Worm (Caenorhabditis elegans) whole organism, early embryonic: Measurements from ENCODE around the gene fbxb-111.

Source experiments
- B0310.2 ChIP-seq: sonication (generic microtip); optimal IDR thresholded peaks from 2 replicates; lab custom pipeline; 2016; ENCODE audit warnings: mild to moderate bottlenecking, missing genetic modification characterization, missing compliant biosample characterization
- F13C5.2 ChIP-seq: sonication (generic microtip); optimal IDR thresholded peaks from 2 replicates; lab custom pipeline; 2017; ENCODE audit warnings: mild to moderate bottlenecking, missing genetic modification characterization, inconsistent platforms, missing compliant biosample characterization
- aly-1 ChIP-seq: sonication (generic microtip); optimal IDR thresholded peaks from 2 replicates; lab custom pipeline; 2016; ENCODE audit warnings: missing genetic modification characterization, missing compliant biosample characterization
- ama-1 ChIP-seq: fragments of 150-350 bp; optimal IDR thresholded peaks from 2 replicates; lab custom pipeline; 2014
- ceh-13 ChIP-seq: fragments of 200-800 bp; sonication (Bioruptor generic); optimal IDR thresholded peaks from 2 replicates; lab custom pipeline; 2018; ENCODE audit warnings: mild to moderate bottlenecking, missing genetic modification characterization, missing compliant biosample characterization
- ceh-36 ChIP-seq: sonication (generic microtip); optimal IDR thresholded peaks from 2 replicates; lab custom pipeline; 2016; ENCODE audit warnings: missing genetic modification characterization, inconsistent platforms, missing compliant biosample characterization
- ets-7 ChIP-seq: sonication (generic microtip); optimal IDR thresholded peaks from 2 replicates; lab custom pipeline; 2016; ENCODE audit warnings: missing genotype, missing genetic modification characterization, missing compliant biosample characterization
- flt-1 ChIP-seq: fragments of 200-800 bp; sonication (Bioruptor generic); IDR thresholded peaks from 2 replicates; pipeline ENCODE4 v1.3.6; 2022; ENCODE audit warnings: missing genetic modification characterization, missing compliant biosample characterization
- hmbx-1 ChIP-seq: sonication (generic microtip); optimal IDR thresholded peaks from 2 replicates; lab custom pipeline; 2016; ENCODE audit warnings: mild to moderate bottlenecking, missing genetic modification characterization, missing compliant biosample characterization
- hmg-4 ChIP-seq: fragments of 200-800 bp; sonication (Bioruptor generic); optimal IDR thresholded peaks from 2 replicates; lab custom pipeline; 2018; ENCODE audit warnings: mild to moderate bottlenecking, missing genetic modification characterization, missing compliant biosample characterization
- hnd-1 ChIP-seq: sonication (generic microtip); optimal IDR thresholded peaks from 2 replicates; lab custom pipeline; 2016; ENCODE audit warnings: missing genetic modification characterization, missing compliant biosample characterization
- pes-1 ChIP-seq: fragments of 200-800 bp; sonication (Bioruptor generic); IDR thresholded peaks from 2 replicates; pipeline ENCODE4 v1.3.6; 2022; ENCODE audit warnings: missing genetic modification reagents, missing genetic modification characterization, missing compliant biosample characterization
- scrt-1 ChIP-seq: fragments of 200-800 bp; sonication (Bioruptor generic); IDR thresholded peaks from 2 replicates; pipeline ENCODE4 v1.3.6; 2022; ENCODE audit warnings: missing genetic modification characterization, missing compliant biosample characterization
- sea-1 ChIP-seq: fragments of 200-800 bp; sonication (Bioruptor generic); conservative IDR thresholded peaks from 2 replicates; pipeline ENCODE4 v1.3.6; 2022; ENCODE audit warnings: missing genetic modification characterization, missing compliant biosample characterization
- tbx-11 ChIP-seq: fragments of 200-800 bp; sonication (Bioruptor generic); IDR thresholded peaks from 2 replicates; pipeline ENCODE4 v1.3.6; 2022; ENCODE audit warnings: missing genetic modification characterization, missing compliant biosample characterization
- tbx-37 ChIP-seq: fragments of 200-800 bp; sonication (Bioruptor generic); conservative IDR thresholded peaks from 2 replicates; pipeline ENCODE4 v1.3.6; 2022; ENCODE audit warnings: missing genetic modification reagents, missing genetic modification characterization, missing compliant biosample characterization
- tra-4 ChIP-seq: sonication (generic microtip); optimal IDR thresholded peaks from 2 replicates; lab custom pipeline; 2017; ENCODE audit warnings: missing genetic modification characterization, missing compliant biosample characterization

The fbxb-111 gene

DNA sequence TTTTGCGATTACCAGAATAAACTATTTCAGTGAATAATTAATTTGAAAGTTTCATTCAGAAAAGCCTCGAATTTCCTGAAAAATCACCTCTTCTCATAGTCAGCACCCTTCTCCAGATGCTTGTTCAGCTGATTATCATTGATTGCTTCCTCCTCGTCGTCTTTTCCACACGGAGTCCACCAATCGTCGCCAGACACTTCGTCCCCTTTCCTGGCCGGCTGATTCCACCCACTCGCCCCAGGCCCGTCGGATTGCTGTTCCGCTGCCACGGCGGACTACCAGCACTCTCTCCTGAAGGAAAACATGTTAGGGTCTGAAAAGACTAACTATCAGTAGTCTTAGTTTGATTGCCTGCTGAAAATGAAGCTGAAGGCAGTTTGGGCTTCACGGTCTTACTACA lies 6.0 kb upstream of the fbxb-111 start:
- TF ChIP-seq sea-1 (GFP tag; lab: Robert Waterston, UW) = no peak
- TF ChIP-seq aly-1 (tag; lab: Kevin White, UChicago) = no peak
- no peak for TF ChIP-seq ceh-13 (GFP tag; lab: Kevin White, UChicago)
- TF ChIP-seq ets-7 (tag; lab: Kevin White, UChicago) = no peak
- TF ChIP-seq hmbx-1 (tag; lab: Kevin White, UChicago) = no peak
- no peak for TF ChIP-seq pes-1 (GFP tag; lab: Robert Waterston, UW)
- no peak for TF ChIP-seq ceh-36
- TF ChIP-seq hnd-1 (tag; lab: Kevin White, UChicago) = no peak
- no peak for TF ChIP-seq tra-4 (tag; lab: Kevin White, UChicago)
- TF ChIP-seq F13C5.2 = no peak
- TF ChIP-seq tbx-37 (GFP tag; lab: Robert Waterston, UW) = no peak
- no peak for TF ChIP-seq tbx-11 (GFP tag; lab: Robert Waterston, UW)
- TF ChIP-seq flt-1 (GFP tag; lab: Robert Waterston, UW) = no peak
- no peak for TF ChIP-seq scrt-1 (GFP tag; lab: Robert Waterston, UW)
- no peak for TF ChIP-seq B0310.2 (tag; lab: Kevin White, UChicago)

- TF ChIP-seq ceh-13 (GFP tag; lab: Kevin White, UChicago) (no peak), tra-4 (tag; lab: Kevin White, UChicago) (no peak), flt-1 (GFP tag; lab: Robert Waterston, UW) (no peak), hmbx-1 (tag; lab: Kevin White, UChicago) (no peak), hmg-4 (GFP tag; lab: Kevin White, UChicago) (no peak), tbx-11 (GFP tag; lab: Robert Waterston, UW) (no peak), tbx-37 (GFP tag; lab: Robert Waterston, UW) (no peak), aly-1 (tag; lab: Kevin White, UChicago) (no peak), ets-7 (tag; lab: Kevin White, UChicago) (no peak), B0310.2 (tag; lab: Kevin White, UChicago) (no peak), ama-1 (lab: Kevin White, UChicago) (no peak), sea-1 (GFP tag; lab: Robert Waterston, UW) (no peak), F13C5.2 (no peak), scrt-1 (GFP tag; lab: Robert Waterston, UW) (no peak), pes-1 (GFP tag; lab: Robert Waterston, UW) (no peak), hnd-1 (tag; lab: Kevin White, UChicago) (no peak), ceh-36 (no peak)
Measured at ce11 chrII:2779253-2779652, 4.4 kb upstream of the fbxb-111 start, which contains the start of gene F08D12.3. F08D12.3 (plus strand) TSS chrII:2779553.

ce11 chrII:2777846-2778245 lies 3.0 kb upstream of the fbxb-111 start, which contains the start of gene F08D12.4:
F08D12.4 (plus strand) TSS chrII:2778146.
- TF ChIP-seq sea-1 (GFP tag; lab: Robert Waterston, UW) = no peak
- TF ChIP-seq B0310.2 (tag; lab: Kevin White, UChicago) = no peak
- TF ChIP-seq scrt-1 (GFP tag; lab: Robert Waterston, UW) = no peak
- no peak for TF ChIP-seq ceh-36
- no peak for TF ChIP-seq ama-1 (lab: Kevin White, UChicago)
- no peak for TF ChIP-seq tra-4 (tag; lab: Kevin White, UChicago)
- no peak for TF ChIP-seq hnd-1 (tag; lab: Kevin White, UChicago)
- TF ChIP-seq tbx-37 (GFP tag; lab: Robert Waterston, UW) = no peak
- TF ChIP-seq hmg-4 (GFP tag; lab: Kevin White, UChicago) = no peak
- no peak for TF ChIP-seq flt-1 (GFP tag; lab: Robert Waterston, UW)
- TF ChIP-seq aly-1 (tag; lab: Kevin White, UChicago) = no peak

DNA sequence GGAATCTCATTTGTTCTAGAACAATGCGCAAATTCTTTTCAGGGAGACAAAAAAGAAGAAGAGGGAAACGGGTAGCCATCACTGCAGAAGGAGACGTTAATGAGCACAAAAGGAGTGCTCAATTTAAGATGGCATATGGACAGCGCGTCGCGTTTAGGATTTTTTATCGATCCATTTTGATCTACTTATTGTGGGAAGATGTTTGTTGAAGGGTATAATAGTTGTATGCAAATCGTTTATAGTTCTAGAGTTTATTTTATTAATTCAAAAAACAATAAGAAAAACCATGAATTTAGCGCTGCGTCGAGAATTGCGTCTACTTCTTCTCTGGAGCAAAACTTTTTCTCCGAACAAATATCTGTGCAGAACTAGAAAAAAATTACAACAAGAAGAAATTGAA lies 1.3 kb downstream of the fbxb-111 start, which contains the start of gene sdz-9:
TSS of gene sdz-9 (minus strand) at position 101 of the 400 bp plus-strand sequence.
- TF ChIP-seq flt-1 (GFP tag; lab: Robert Waterston, UW) (no peak), hmbx-1 (tag; lab: Kevin White, UChicago) (no peak), B0310.2 (tag; lab: Kevin White, UChicago) (no peak), F13C5.2 (no peak), pes-1 (GFP tag; lab: Robert Waterston, UW) (no peak), hmg-4 (GFP tag; lab: Kevin White, UChicago) (no peak), sea-1 (GFP tag; lab: Robert Waterston, UW) (no peak), ama-1 (lab: Kevin White, UChicago) (no peak), tbx-11 (GFP tag; lab: Robert Waterston, UW) (no peak), ceh-13 (GFP tag; lab: Kevin White, UChicago) (no peak), ceh-36 (no peak), hnd-1 (tag; lab: Kevin White, UChicago) (no peak), scrt-1 (GFP tag; lab: Robert Waterston, UW) (no peak), tra-4 (tag; lab: Kevin White, UChicago) (no peak), aly-1 (tag; lab: Kevin White, UChicago) (no peak), tbx-37 (GFP tag; lab: Robert Waterston, UW) (no peak), ets-7 (tag; lab: Kevin White, UChicago) (no peak)

- TF ChIP-seq sea-1 (GFP tag; lab: Robert Waterston, UW) (no peak), pes-1 (GFP tag; lab: Robert Waterston, UW) (no peak), aly-1 (tag; lab: Kevin White, UChicago) (no peak), hmg-4 (GFP tag; lab: Kevin White, UChicago) (no peak), tbx-11 (GFP tag; lab: Robert Waterston, UW) (no peak), ceh-36 (no peak)
Measured at ce11 chrII:2772166-2772565, 2.6 kb downstream of the fbxb-111 start, which contains the start of gene sdz-10. sdz-10 (minus strand) TSS chrII:2772266.

DNA sequence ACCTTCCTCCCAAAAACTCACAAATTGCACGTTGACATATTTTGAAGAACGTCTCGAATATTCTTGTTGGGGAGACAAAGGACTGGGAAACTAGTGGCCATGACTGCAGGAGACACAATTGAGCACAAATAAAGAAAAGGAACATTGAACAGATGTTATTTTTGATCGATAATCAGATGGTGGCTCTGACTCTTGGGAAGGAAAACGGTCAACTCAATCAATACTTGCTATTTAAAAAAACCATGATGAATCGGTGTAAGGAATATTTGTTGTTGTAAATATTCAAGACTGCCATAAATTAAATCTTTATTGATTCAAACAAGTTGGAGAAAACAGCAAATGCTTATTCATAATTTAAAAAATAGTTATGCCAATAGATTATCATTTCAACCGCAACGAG lies 4.0 kb downstream of the fbxb-111 start, which contains the start of gene fbxb-105:
TSS of gene fbxb-105 (minus strand) at position 101 of the 400 bp plus-strand sequence.
- TF ChIP-seq flt-1 (GFP tag; lab: Robert Waterston, UW) = no peak
- no peak for TF ChIP-seq tbx-11 (GFP tag; lab: Robert Waterston, UW)
- TF ChIP-seq tbx-37 (GFP tag; lab: Robert Waterston, UW) = no peak
- TF ChIP-seq aly-1 (tag; lab: Kevin White, UChicago) = no peak
- no peak for TF ChIP-seq tra-4 (tag; lab: Kevin White, UChicago)
- no peak for TF ChIP-seq ceh-36
- TF ChIP-seq F13C5.2 = no peak
- no peak for TF ChIP-seq B0310.2 (tag; lab: Kevin White, UChicago)
